Fruit fly (Drosophila melanogaster) whole organism, embryonic: ENCODE measurements around the gene JIL-1.

Experiments
- Atf-2 ChIP-seq: fragments of 200-800 bp; sonication (Bioruptor generic); optimal IDR thresholded peaks from 2 replicates; lab custom pipeline; 2016; ENCODE audit warnings: missing biosample characterization, missing genetic modification characterization
- BEAF-32 ChIP-seq: fragments of 200-800 bp; sonication (Bioruptor generic); optimal IDR thresholded peaks from 3 replicates; lab custom pipeline; 2017; ENCODE audit warnings: missing biosample characterization, missing genetic modification characterization, mild to moderate bottlenecking, moderate library complexity, missing genetic modification reagents
- Bteb2 ChIP-seq: fragments of 200-800 bp; sonication (Bioruptor generic); optimal IDR thresholded peaks from 2 replicates; lab custom pipeline; 2016; ENCODE audit warnings: missing biosample characterization, missing genetic modification characterization
- C15 ChIP-seq: fragments of 200-800 bp; sonication (Bioruptor generic); IDR thresholded peaks from 3 replicates; pipeline ENCODE4 v1.3.6; 2022; ENCODE audit warnings: missing biosample characterization, missing genetic modification characterization
- CG10959 ChIP-seq: fragments of 200-800 bp; sonication (Bioruptor generic); IDR thresholded peaks from 2 replicates; pipeline ENCODE4 v1.3.6; 2022; ENCODE audit warnings: missing biosample characterization, missing genetic modification characterization
- CG11504 ChIP-seq: fragments of 200-800 bp; sonication (Bioruptor generic); optimal IDR thresholded peaks from 3 replicates; lab custom pipeline; 2019; ENCODE audit warnings: missing biosample characterization, mild to moderate bottlenecking, missing genetic modification characterization, moderate library complexity
- CG12942 ChIP-seq: fragments of 200-800 bp; sonication (Bioruptor generic); optimal IDR thresholded peaks from 3 replicates; lab custom pipeline; 2016; ENCODE audit warnings: missing biosample characterization, missing genetic modification characterization
- CG13624 ChIP-seq: fragments of 200-800 bp; sonication (Bioruptor generic); optimal IDR thresholded peaks from 2 replicates; lab custom pipeline; 2016; ENCODE audit warnings: missing biosample characterization, missing genetic modification characterization
- CG15269 ChIP-seq: fragments of 200-800 bp; sonication (Bioruptor generic); optimal IDR thresholded peaks from 2 replicates; lab custom pipeline; 2018; ENCODE audit warnings: missing biosample characterization, mild to moderate bottlenecking, missing genetic modification characterization, moderate library complexity
- CG1602 ChIP-seq: fragments of 200-800 bp; sonication (Bioruptor generic); optimal IDR thresholded peaks from 3 replicates; lab custom pipeline; 2016; ENCODE audit warnings: missing biosample characterization, missing genetic modification characterization
- CG16815 ChIP-seq: fragments of 200-800 bp; sonication (Bioruptor generic); optimal IDR thresholded peaks from 3 replicates; lab custom pipeline; 2017; ENCODE audit warnings: missing biosample characterization, mild to moderate bottlenecking, missing genetic modification characterization
- CG18476 ChIP-seq: fragments of 200-800 bp; sonication (Bioruptor generic); optimal IDR thresholded peaks from 2 replicates; lab custom pipeline; 2016; ENCODE audit warnings: missing biosample characterization, mild to moderate bottlenecking, missing genetic modification characterization
- CG3065 ChIP-seq: fragments of 200-800 bp; sonication (Bioruptor generic); optimal IDR thresholded peaks from 2 replicates; lab custom pipeline; 2016; ENCODE audit warnings: missing biosample characterization, missing genetic modification characterization
- CG34422 ChIP-seq: fragments of 200-800 bp; sonication (Bioruptor generic); IDR thresholded peaks from 3 replicates; pipeline ENCODE4 v1.3.6; 2022; ENCODE audit warnings: missing biosample characterization, missing genetic modification characterization
- CG3838 ChIP-seq: fragments of 200-800 bp; sonication (Bioruptor generic); optimal IDR thresholded peaks from 3 replicates; lab custom pipeline; 2016; ENCODE audit warnings: missing biosample characterization, missing genetic modification characterization
- CG7357 ChIP-seq: fragments of 200-800 bp; sonication (Bioruptor generic); IDR thresholded peaks from 3 replicates; pipeline ENCODE4 v1.3.6; 2022; ENCODE audit warnings: missing biosample characterization, missing genetic modification characterization
- CG7839 ChIP-seq: fragments of 200-800 bp; sonication (Bioruptor generic); optimal IDR thresholded peaks from 3 replicates; lab custom pipeline; 2018; ENCODE audit warnings: missing biosample characterization, mild to moderate bottlenecking, missing genetic modification characterization, moderate library complexity
- CG7963 ChIP-seq: fragments of 200-800 bp; sonication (Bioruptor generic); IDR thresholded peaks from 3 replicates; pipeline ENCODE4 v1.3.6; 2022; ENCODE audit warnings: missing biosample characterization, missing genetic modification characterization; ENCODE audit not compliant: partially characterized antibody
- CG8478 ChIP-seq: fragments of >200 bp; optimal IDR thresholded peaks from 2 replicates; lab custom pipeline; 2018
- CG8944 ChIP-seq: fragments of 200-800 bp; sonication (Bioruptor generic); optimal IDR thresholded peaks from 3 replicates; lab custom pipeline; 2016; ENCODE audit warnings: missing biosample characterization, missing genetic modification characterization
- CG9215 ChIP-seq: fragments of 200-800 bp; sonication (Bioruptor generic); IDR thresholded peaks from 2 replicates; pipeline ENCODE4 v1.3.6; 2022; ENCODE audit warnings: missing biosample characterization, missing genetic modification characterization
- CG9609 ChIP-seq: fragments of 200-800 bp; sonication (Bioruptor generic); optimal IDR thresholded peaks from 3 replicates; lab custom pipeline; 2016; ENCODE audit warnings: missing biosample characterization, missing genetic modification characterization
- CG9876 ChIP-seq: fragments of 200-800 bp; sonication (Bioruptor generic); optimal IDR thresholded peaks from 2 replicates; lab custom pipeline; 2016; ENCODE audit warnings: missing biosample characterization, missing genetic modification characterization
- D ChIP-seq, 2 experiments: fragments of 200-800 bp in 1 of 2; fragments of >200 bp in 1 of 2; sonication (Bioruptor generic) in 1 of 2; optimal IDR thresholded peaks; 2 replicates in 1 of 2; 3 replicates in 1 of 2; lab custom pipeline; 2017; ENCODE audit warnings: mild to moderate bottlenecking in 1 of 2, missing biosample characterization in 1 of 2, missing genetic modification characterization in 1 of 2, missing genetic modification reagents in 1 of 2
- Dfd ChIP-seq, 2 experiments: fragments of >200 bp; optimal IDR thresholded peaks; 2 replicates each; lab custom pipeline; 2017; ENCODE audit warnings: missing biosample characterization in 2 of 2, missing genetic modification characterization in 2 of 2
- Ets65A ChIP-seq: fragments of 200-800 bp; sonication (Bioruptor generic); peaks from one replicate; lab custom pipeline; 2016; ENCODE audit warnings: missing biosample characterization, missing genetic modification characterization
- Jarid2 ChIP-seq: fragments of 200-800 bp; sonication (Bioruptor generic); optimal IDR thresholded peaks from 3 replicates; lab custom pipeline; 2017; ENCODE audit warnings: mild to moderate bottlenecking, missing biosample characterization, missing genetic modification reagents, missing genetic modification characterization
- Lim3 ChIP-seq: fragments of 200-800 bp; sonication (Bioruptor generic); IDR thresholded peaks from 2 replicates; pipeline ENCODE4 v1.3.6; 2022; ENCODE audit warnings: missing biosample characterization, missing genetic modification characterization
- Spps ChIP-seq: fragments of 200-800 bp; sonication (Bioruptor generic); optimal IDR thresholded peaks from 2 replicates; lab custom pipeline; 2018; ENCODE audit warnings: missing biosample characterization, mild to moderate bottlenecking, missing genetic modification characterization
- Sry-β ChIP-seq: fragments of 200-800 bp; sonication (Bioruptor generic); optimal IDR thresholded peaks from 2 replicates; lab custom pipeline; 2018; ENCODE audit warnings: missing biosample characterization, mild to moderate bottlenecking, missing genetic modification characterization, moderate library complexity
- Taf1 ChIP-seq: fragments of 200-800 bp; sonication (Bioruptor generic); IDR thresholded peaks from 2 replicates; pipeline ENCODE4 v1.3.6; 2022; ENCODE audit warnings: missing biosample characterization, missing genetic modification characterization
- aop ChIP-seq: fragments of 200-800 bp; sonication (Bioruptor generic); IDR thresholded peaks from 2 replicates; pipeline ENCODE4 v1.3.6; 2022; ENCODE audit warnings: missing biosample characterization, missing genetic modification characterization
- ap ChIP-seq: fragments of 200-800 bp; sonication (Bioruptor generic); IDR thresholded peaks from 2 replicates; pipeline ENCODE4 v1.3.6; 2022; ENCODE audit warnings: missing biosample characterization, missing genetic modification characterization
- cad ChIP-seq: fragments of >200 bp; optimal IDR thresholded peaks from 2 replicates; lab custom pipeline; 2017; ENCODE audit warnings: missing biosample characterization, missing genetic modification characterization
- chn ChIP-seq: fragments of 200-800 bp; sonication (Bioruptor generic); optimal IDR thresholded peaks from 2 replicates; lab custom pipeline; 2016; ENCODE audit warnings: missing biosample characterization, missing genetic modification characterization
- dan ChIP-seq: fragments of 200-800 bp; sonication (Bioruptor generic); IDR thresholded peaks from 2 replicates; pipeline ENCODE4 v1.3.6; 2022; ENCODE audit warnings: missing biosample characterization, missing genetic modification characterization
- disco-r ChIP-seq: fragments of 200-800 bp; sonication (Bioruptor generic); optimal IDR thresholded peaks from 2 replicates; lab custom pipeline; 2016; ENCODE audit warnings: missing biosample characterization, missing genetic modification characterization
- fu2 ChIP-seq: fragments of 200-800 bp; sonication (Bioruptor generic); optimal IDR thresholded peaks from 2 replicates; lab custom pipeline; 2016; ENCODE audit warnings: missing biosample characterization, missing genetic modification characterization
- grn ChIP-seq: fragments of 200-800 bp; sonication (Bioruptor generic); optimal IDR thresholded peaks from 3 replicates; lab custom pipeline; 2017; ENCODE audit warnings: missing biosample characterization, missing genetic modification characterization
- ham ChIP-seq: fragments of 200-800 bp; sonication (Bioruptor generic); IDR thresholded peaks from 2 replicates; pipeline ENCODE4 v1.3.6; 2022; ENCODE audit warnings: missing biosample characterization, missing genetic modification characterization
- hkb ChIP-seq, 2 experiments: fragments of 200-800 bp in 1 of 2; fragments of >200 bp in 1 of 2; sonication (Bioruptor generic) in 1 of 2; IDR thresholded peaks in 1 of 2; optimal IDR thresholded peaks in 1 of 2; 2 replicates each; pipeline versions ENCODE4 v1.3.6 to Lab custom; 2017 to 2022; ENCODE audit warnings: missing biosample characterization in 1 of 2, missing genetic modification characterization in 1 of 2
- kah ChIP-seq: fragments of 200-800 bp; sonication (Bioruptor generic); optimal IDR thresholded peaks from 2 replicates; lab custom pipeline; 2018; ENCODE audit warnings: missing biosample characterization, mild to moderate bottlenecking, missing genetic modification characterization
- klu ChIP-seq: fragments of 200-800 bp; sonication (Bioruptor generic); IDR thresholded peaks from 2 replicates; pipeline ENCODE4 v1.3.6; 2022; ENCODE audit warnings: missing biosample characterization, missing genetic modification characterization
- lilli ChIP-seq: fragments of 200-800 bp; sonication (Bioruptor generic); optimal IDR thresholded peaks from 3 replicates; lab custom pipeline; 2016; ENCODE audit warnings: missing biosample characterization, missing genetic modification characterization
- sens-2 ChIP-seq: fragments of 200-800 bp; sonication (Bioruptor generic); IDR thresholded peaks from 2 replicates; pipeline ENCODE4 v1.3.6; 2022; ENCODE audit warnings: missing biosample characterization, missing genetic modification characterization
- slou ChIP-seq: fragments of 200-800 bp; sonication (Bioruptor generic); optimal IDR thresholded peaks from 3 replicates; lab custom pipeline; 2016; ENCODE audit warnings: missing biosample characterization, missing genetic modification characterization
- sna ChIP-seq: fragments of 200-800 bp; sonication (Bioruptor generic); IDR thresholded peaks from 2 replicates; pipeline ENCODE4 v1.3.6; 2022; ENCODE audit warnings: missing biosample characterization, missing genetic modification characterization; ENCODE audit not compliant: partially characterized antibody
- sob ChIP-seq: fragments of 200-800 bp; sonication (Bioruptor generic); IDR thresholded peaks from 2 replicates; pipeline ENCODE4 v1.3.6; 2022; ENCODE audit warnings: missing biosample characterization, missing genetic modification characterization
- unc-4 ChIP-seq: fragments of 200-800 bp; sonication (Bioruptor generic); IDR thresholded peaks from 2 replicates; pipeline ENCODE4 v1.3.6; 2022; ENCODE audit warnings: missing biosample characterization, missing genetic modification characterization; ENCODE audit not compliant: partially characterized antibody
- unpg ChIP-seq: fragments of 200-800 bp; sonication (Bioruptor generic); optimal IDR thresholded peaks from 3 replicates; lab custom pipeline; 2018; ENCODE audit warnings: missing biosample characterization, mild to moderate bottlenecking, missing genetic modification characterization, moderate library complexity
- wek ChIP-seq: fragments of 200-800 bp; sonication (Bioruptor generic); optimal IDR thresholded peaks from 3 replicates; lab custom pipeline; 2018; ENCODE audit warnings: missing biosample characterization, mild to moderate bottlenecking, missing genetic modification characterization, moderate library complexity

JIL-1 gene

DNA sequence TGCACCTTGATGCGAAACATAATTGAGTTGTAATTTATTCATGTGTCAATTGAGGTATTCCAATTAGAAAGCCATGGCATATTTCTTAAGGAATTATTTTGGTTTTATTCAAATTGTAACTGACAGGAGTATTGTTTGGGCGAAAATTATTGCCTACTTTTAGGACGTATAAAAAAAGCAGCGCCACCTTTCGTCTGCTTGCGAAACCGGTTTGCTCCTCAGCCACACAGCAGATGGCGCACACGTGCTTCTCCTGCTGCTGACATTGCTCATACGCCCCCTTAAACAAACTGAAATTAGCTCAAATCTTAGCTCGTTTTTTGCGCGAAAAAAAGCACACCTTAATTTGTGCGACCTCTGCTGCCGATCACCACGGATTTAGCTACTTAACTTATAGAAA lies 45.1 kb downstream of the JIL-1 start (continued):
- TF ChIP-seq Bteb2 (GFP tag; lab: Kevin White, UChicago) (no peak), grn (no peak), C15 (GFP tag; lab: Robert Waterston, UW) (no peak), chn (GFP tag; lab: Kevin White, UChicago) (peak; percentile 57), CG7963 (GFP tag; lab: Robert Waterston, UW) (no peak), hkb (optimal IDR thresholded peaks at IDR 0.05; lab: Kevin White, UChicago) (no peak), hkb (GFP tag; IDR thresholded peaks at IDR 0.05; lab: Robert Waterston, UW) (peak; percentile 55; the same call in 1 of the 2 replicates), kah (GFP tag; lab: Kevin White, UChicago) (peak; percentile 42), CG7357 (GFP tag; lab: Robert Waterston, UW) (peak; percentile 57; the same call in 2 of the 3 replicates), BEAF-32 (GFP tag; lab: Kevin White, UChicago) (no peak), wek (GFP tag; lab: Kevin White, UChicago) (peak; percentile 65), CG9609 (GFP tag; lab: Kevin White, UChicago) (peak; percentile 76), CG7839 (peak; percentile 82), CG1602 (GFP tag; lab: Kevin White, UChicago) (peak; percentile 62), Spps (tag; lab: Kevin White, UChicago) (peak; percentile 6), sob (GFP tag; lab: Robert Waterston, UW) (peak; percentile 82), CG12942 (GFP tag; lab: Kevin White, UChicago) (peak; percentile 57), CG8478 (no peak), Lim3 (GFP tag; lab: Robert Waterston, UW) (no peak), CG15269 (tag; lab: Kevin White, UChicago) (peak; percentile 55), CG18476 (GFP tag; lab: Kevin White, UChicago) (peak; percentile 12), Dfd (GFP tag; optimal IDR thresholded peaks at IDR 0.05; lab: Kevin White, UChicago) (no peak), CG16815 (GFP tag; lab: Kevin White, UChicago) (peak; percentile 49), CG34422 (GFP tag; lab: Robert Waterston, UW) (peak; percentile 79; the same call in 2 of the 3 replicates), slou (peak; percentile 9), Jarid2 (GFP tag; lab: Kevin White, UChicago) (peak; percentile 51), Sry-β (GFP tag; lab: Kevin White, UChicago) (no peak), Atf-2 (GFP tag; lab: Kevin White, UChicago) (peak; percentile 79), CG8944 (GFP tag; lab: Kevin White, UChicago) (peak; percentile 86), aop (peak; percentile 42; the same call in 1 of the 2 replicates), unpg (GFP tag; lab: Kevin White, UChicago) (peak; percentile 66), ap (GFP tag; lab: Robert Waterston, UW) (peak; percentile 45; the same call in 1 of the 2 replicates), CG13624 (GFP tag; lab: Kevin White, UChicago) (peak; percentile 69), CG3065 (GFP tag; lab: Kevin White, UChicago) (peak; percentile 69), cad (GFP tag; lab: Kevin White, UChicago) (no peak), CG11504 (tag; lab: Kevin White, UChicago) (peak; percentile 74), sens-2 (peak; percentile 76), CG9876 (GFP tag; lab: Kevin White, UChicago) (peak; percentile 83), ham (no peak), sna (no peak), klu (GFP tag; lab: Robert Waterston, UW) (no peak), CG3838 (GFP tag; lab: Kevin White, UChicago) (peak; percentile 12), Ets65A (GFP tag; lab: Kevin White, UChicago) (peak; percentile 96), unc-4 (GFP tag; lab: Robert Waterston, UW) (no peak), fu2 (GFP tag; lab: Kevin White, UChicago) (peak; percentile 45), D (optimal IDR thresholded peaks at IDR 0.05; lab: Kevin White, UChicago) (no peak), D (GFP tag; optimal IDR thresholded peaks at IDR 0.05; lab: Kevin White, UChicago) (peak; percentile 51), CG10959 (GFP tag; lab: Robert Waterston, UW) (peak; percentile 81), Taf1 (GFP tag; lab: Robert Waterston, UW) (peak; percentile 64), disco-r (peak; percentile 65), dan (GFP tag; lab: Robert Waterston, UW) (no peak), lilli (GFP tag; lab: Kevin White, UChicago) (peak; percentile 69), CG9215 (GFP tag; lab: Robert Waterston, UW) (peak; percentile 65; the same call in 1 of the 2 replicates)
